Fruit fly (Drosophila melanogaster) whole organism: ENCODE results near the gene CG42795.

ENCODE experiments used
- CG8478 ChIP-seq: fragments of >200 bp; optimal IDR thresholded peaks from 2 replicates; lab custom pipeline; 2018; ENCODE audit warnings: inconsistent platforms
- Dll ChIP-seq: fragments of >200 bp; optimal IDR thresholded peaks from 2 replicates; lab custom pipeline; 2017
- EcR ChIP-seq, 2 experiments: fragments of >200 bp; optimal IDR thresholded peaks; 2 replicates each; lab custom pipeline; 2017; ENCODE audit warnings: missing biosample characterization in 2 of 2, missing genetic modification characterization in 2 of 2, missing genetic modification reagents in 2 of 2
- pan ChIP-seq: fragments of >200 bp; optimal IDR thresholded peaks from 2 replicates; lab custom pipeline; 2017
- psq ChIP-seq: fragments of >200 bp; optimal IDR thresholded peaks from 2 replicates; lab custom pipeline; 2017

- TF ChIP-seq psq (lab: Kevin White, UChicago) (no peak), CG8478 (lab: Kevin White, UChicago) (no peak), EcR (GFP tag; optimal IDR thresholded peaks at IDR 0.05; lab: Kevin White, UChicago) (no peak), Dll (lab: Kevin White, UChicago) (no peak), pan (lab: Kevin White, UChicago) (no peak)
Observed at dm6 chr3R:10266624-10267492, 41.4 kb downstream of the CG42795 start.
